Worm (Caenorhabditis elegans) whole organism, early embryonic: ENCODE data around the gene trpp-4.

Experiments used
- B0310.2 ChIP-seq: sonication (generic microtip); optimal IDR thresholded peaks from 2 replicates; lab custom pipeline; 2016; ENCODE audit warnings: mild to moderate bottlenecking, missing genetic modification characterization, missing compliant biosample characterization
- F13C5.2 ChIP-seq: sonication (generic microtip); optimal IDR thresholded peaks from 2 replicates; lab custom pipeline; 2017; ENCODE audit warnings: mild to moderate bottlenecking, missing genetic modification characterization, inconsistent platforms, missing compliant biosample characterization
- ama-1 ChIP-seq: fragments of 150-350 bp; optimal IDR thresholded peaks from 2 replicates; lab custom pipeline; 2014
- ceh-13 ChIP-seq: fragments of 200-800 bp; sonication (Bioruptor generic); optimal IDR thresholded peaks from 2 replicates; lab custom pipeline; 2018; ENCODE audit warnings: mild to moderate bottlenecking, missing genetic modification characterization, missing compliant biosample characterization
- pes-1 ChIP-seq: fragments of 200-800 bp; sonication (Bioruptor generic); IDR thresholded peaks from 2 replicates; pipeline ENCODE4 v1.3.6; 2022; ENCODE audit warnings: missing genetic modification reagents, missing genetic modification characterization, missing compliant biosample characterization
- tbx-11 ChIP-seq: fragments of 200-800 bp; sonication (Bioruptor generic); IDR thresholded peaks from 2 replicates; pipeline ENCODE4 v1.3.6; 2022; ENCODE audit warnings: missing genetic modification characterization, missing compliant biosample characterization
- tbx-37 ChIP-seq: fragments of 200-800 bp; sonication (Bioruptor generic); conservative IDR thresholded peaks from 2 replicates; pipeline ENCODE4 v1.3.6; 2022; ENCODE audit warnings: missing genetic modification reagents, missing genetic modification characterization, missing compliant biosample characterization

ce11 chrV:9399886-9400373 is at the start of gene trpp-4:
- TF ChIP-seq B0310.2 (tag; lab: Kevin White, UChicago) (no peak), ceh-13 (GFP tag; lab: Kevin White, UChicago) (no peak), ama-1 (lab: Kevin White, UChicago) (no peak), tbx-37 (GFP tag; lab: Robert Waterston, UW) (no peak), pes-1 (GFP tag; lab: Robert Waterston, UW) (no peak), tbx-11 (no peak), F13C5.2 (tag; lab: Kevin White, UChicago) (no peak)
